Fruit fly (Drosophila melanogaster) whole organism, prepupa: ENCODE measurements around the gene CG32147.
A peak's percentile ranks its signal among the peaks of the same experiment; 100 is the strongest.

Experiments used
- CG10631 ChIP-seq: fragments of 200-800 bp; sonication (Bioruptor generic); optimal IDR thresholded peaks from 2 replicates; lab custom pipeline; 2016; ENCODE audit warnings: missing biosample characterization, missing genetic modification characterization
- CG10669 ChIP-seq: fragments of 200-800 bp; sonication (Bioruptor generic); optimal IDR thresholded peaks from 3 replicates; lab custom pipeline; 2018; ENCODE audit warnings: missing biosample characterization, mild to moderate bottlenecking, missing genetic modification characterization, moderate library complexity
- CG11294 ChIP-seq: fragments of 200-800 bp; sonication (Bioruptor generic); IDR thresholded peaks from 2 replicates; pipeline ENCODE4 v1.3.6; 2022; ENCODE audit warnings: missing biosample characterization, missing genetic modification characterization
- CG11902 ChIP-seq: fragments of 200-800 bp; sonication (Bioruptor generic); optimal IDR thresholded peaks from 3 replicates; lab custom pipeline; 2016; ENCODE audit warnings: missing biosample characterization, missing genetic modification characterization
- CG15336 ChIP-seq: fragments of 200-800 bp; sonication (Bioruptor generic); IDR thresholded peaks from 2 replicates; pipeline ENCODE4 v1.3.6; 2022; ENCODE audit warnings: missing biosample characterization, missing genetic modification characterization
- CG1621 ChIP-seq: fragments of 200-800 bp; sonication (Bioruptor generic); optimal IDR thresholded peaks from 3 replicates; lab custom pipeline; 2018; ENCODE audit warnings: missing biosample characterization, mild to moderate bottlenecking, missing genetic modification characterization
- CG16779 ChIP-seq: fragments of 200-800 bp; sonication (Bioruptor generic); optimal IDR thresholded peaks from 3 replicates; lab custom pipeline; 2017; ENCODE audit warnings: missing biosample characterization, mild to moderate bottlenecking, missing genetic modification characterization
- CG3032 ChIP-seq: fragments of 200-800 bp; optimal IDR thresholded peaks from 2 replicates; lab custom pipeline; 2019; ENCODE audit warnings: missing biosample characterization, mild to moderate bottlenecking, missing genetic modification characterization, moderate library complexity
- CG31627 ChIP-seq: fragments of 200-800 bp; sonication (Bioruptor generic); optimal IDR thresholded peaks from 3 replicates; lab custom pipeline; 2016; ENCODE audit warnings: missing biosample characterization, missing genetic modification characterization
- CG32006 ChIP-seq: fragments of 200-800 bp; sonication (Bioruptor generic); optimal IDR thresholded peaks from 3 replicates; lab custom pipeline; 2017; ENCODE audit warnings: missing biosample characterization, mild to moderate bottlenecking, missing genetic modification characterization
- CG34406 ChIP-seq: fragments of 200-800 bp; sonication (Bioruptor generic); optimal IDR thresholded peaks from 3 replicates; lab custom pipeline; 2016; ENCODE audit warnings: missing biosample characterization, missing genetic modification characterization
- CG6163 ChIP-seq: fragments of 200-800 bp; sonication (Bioruptor generic); IDR thresholded peaks from 3 replicates; pipeline ENCODE4 v1.3.6; 2022; ENCODE audit warnings: missing biosample characterization, missing genetic modification characterization
- CG6276 ChIP-seq: fragments of 200-800 bp; sonication (Bioruptor generic); optimal IDR thresholded peaks from 2 replicates; lab custom pipeline; 2017; ENCODE audit warnings: missing biosample characterization, mild to moderate bottlenecking, missing genetic modification characterization
- CG6792 ChIP-seq: fragments of 200-800 bp; sonication (Bioruptor generic); optimal IDR thresholded peaks from 3 replicates; lab custom pipeline; 2016; ENCODE audit warnings: missing biosample characterization, missing genetic modification characterization
- CG6854 ChIP-seq: fragments of 200-800 bp; sonication (Bioruptor generic); optimal IDR thresholded peaks from 2 replicates; lab custom pipeline; 2017; ENCODE audit warnings: missing biosample characterization, mild to moderate bottlenecking, missing genetic modification characterization
- CG8119 ChIP-seq: fragments of 200-800 bp; sonication (Bioruptor generic); IDR thresholded peaks from 3 replicates; pipeline ENCODE4 v1.3.6; 2022; ENCODE audit warnings: missing biosample characterization, missing genetic modification characterization
- CG8319 ChIP-seq: fragments of 200-800 bp; sonication (Bioruptor generic); optimal IDR thresholded peaks from 3 replicates; lab custom pipeline; 2016; ENCODE audit warnings: missing biosample characterization, missing genetic modification characterization
- CG8632 ChIP-seq: fragments of 200-800 bp; sonication (Bioruptor generic); optimal IDR thresholded peaks from 3 replicates; lab custom pipeline; 2016; ENCODE audit warnings: missing biosample characterization, missing genetic modification characterization
- CG9139 ChIP-seq: fragments of 200-800 bp; sonication (Bioruptor generic); optimal IDR thresholded peaks from 3 replicates; lab custom pipeline; 2017; ENCODE audit warnings: missing biosample characterization, mild to moderate bottlenecking, missing genetic modification characterization
- Eip75B ChIP-seq: fragments of 200-800 bp; sonication (Bioruptor generic); optimal IDR thresholded peaks from 3 replicates; lab custom pipeline; 2016; ENCODE audit warnings: missing biosample characterization, missing genetic modification characterization
- Eip78C ChIP-seq: fragments of 200-800 bp; sonication (Bioruptor generic); peaks from one replicate; lab custom pipeline; 2016; ENCODE audit warnings: missing biosample characterization, missing genetic modification characterization
- Ets21C ChIP-seq: fragments of 200-800 bp; sonication (Bioruptor generic); optimal IDR thresholded peaks from 3 replicates; lab custom pipeline; 2016; ENCODE audit warnings: missing biosample characterization, missing genetic modification characterization
- Ets96B ChIP-seq: fragments of 200-800 bp; optimal IDR thresholded peaks from 2 replicates; lab custom pipeline; 2019; ENCODE audit warnings: missing biosample characterization, mild to moderate bottlenecking, missing genetic modification characterization, moderate library complexity
- Gug ChIP-seq: fragments of 200-800 bp; sonication (Bioruptor generic); IDR thresholded peaks from 2 replicates; pipeline ENCODE4 v1.3.6; 2022; ENCODE audit warnings: missing biosample characterization, missing genetic modification characterization
- OdsH ChIP-seq: fragments of 200-800 bp; sonication (Bioruptor generic); optimal IDR thresholded peaks from 3 replicates; lab custom pipeline; 2016; ENCODE audit warnings: missing biosample characterization, missing genetic modification characterization
- Sox102F ChIP-seq: fragments of 200-800 bp; sonication (Bioruptor generic); optimal IDR thresholded peaks from 2 replicates; lab custom pipeline; 2016; ENCODE audit warnings: missing biosample characterization, mild to moderate bottlenecking, missing genetic modification characterization
- Sox14 ChIP-seq: fragments of 200-800 bp; sonication (Bioruptor generic); optimal IDR thresholded peaks from 3 replicates; lab custom pipeline; 2016; ENCODE audit warnings: missing biosample characterization, missing genetic modification characterization
- acj6 ChIP-seq: fragments of 200-800 bp; sonication (Bioruptor generic); optimal IDR thresholded peaks from 3 replicates; lab custom pipeline; 2016; ENCODE audit warnings: missing biosample characterization, missing genetic modification characterization
- cyc ChIP-seq: fragments of 200-800 bp; sonication (Bioruptor generic); optimal IDR thresholded peaks from 3 replicates; lab custom pipeline; 2016; ENCODE audit warnings: missing biosample characterization, missing genetic modification characterization
- dac ChIP-seq: fragments of 200-800 bp; sonication (Bioruptor generic); optimal IDR thresholded peaks from 2 replicates; lab custom pipeline; 2017; ENCODE audit warnings: missing biosample characterization, mild to moderate bottlenecking, missing genetic modification characterization
- dsx ChIP-seq: fragments of 200-800 bp; optimal IDR thresholded peaks from 3 replicates; lab custom pipeline; 2019; ENCODE audit warnings: missing biosample characterization, mild to moderate bottlenecking, missing genetic modification characterization, moderate library complexity; ENCODE audit not compliant: poor library complexity, severe bottlenecking
- eg ChIP-seq: fragments of 200-800 bp; sonication (Bioruptor generic); IDR thresholded peaks from 3 replicates; pipeline ENCODE4 v1.3.6; 2022; ENCODE audit warnings: missing biosample characterization, missing genetic modification characterization
- esn ChIP-seq: fragments of 200-800 bp; sonication (Bioruptor generic); optimal IDR thresholded peaks from 2 replicates; lab custom pipeline; 2016; ENCODE audit warnings: missing biosample characterization, mild to moderate bottlenecking, missing genetic modification characterization, moderate library complexity
- fd59A ChIP-seq: fragments of 200-800 bp; sonication (Bioruptor generic); optimal IDR thresholded peaks from 2 replicates; lab custom pipeline; 2017; ENCODE audit warnings: missing biosample characterization, mild to moderate bottlenecking, missing genetic modification characterization, missing genetic modification reagents
- fd85E ChIP-seq: fragments of 200-800 bp; sonication (Bioruptor generic); optimal IDR thresholded peaks from 3 replicates; lab custom pipeline; 2016; ENCODE audit warnings: missing biosample characterization, missing genetic modification characterization
- fkh ChIP-seq: fragments of 200-800 bp; sonication (Bioruptor generic); optimal IDR thresholded peaks from 3 replicates; lab custom pipeline; 2017; ENCODE audit warnings: missing biosample characterization, mild to moderate bottlenecking, missing genetic modification characterization, moderate library complexity
- net ChIP-seq: fragments of 200-800 bp; sonication (Bioruptor generic); optimal IDR thresholded peaks from 3 replicates; lab custom pipeline; 2016; ENCODE audit warnings: missing biosample characterization, missing genetic modification characterization
- pdm3 ChIP-seq: fragments of 200-800 bp; sonication (Bioruptor generic); optimal IDR thresholded peaks from 3 replicates; lab custom pipeline; 2016; ENCODE audit warnings: missing biosample characterization, missing genetic modification characterization
- salr ChIP-seq, 2 experiments: fragments of 200-800 bp; sonication (Bioruptor generic); optimal IDR thresholded peaks; 3 replicates each; lab custom pipeline; 2016 to 2018; ENCODE audit warnings: missing biosample characterization in 2 of 2, missing genetic modification characterization in 2 of 2, mild to moderate bottlenecking in 1 of 2
- spab ChIP-seq: fragments of 200-800 bp; sonication (Bioruptor generic); optimal IDR thresholded peaks from 2 replicates; lab custom pipeline; 2017; ENCODE audit warnings: missing biosample characterization, mild to moderate bottlenecking, missing genetic modification characterization, missing genetic modification reagents
- svp ChIP-seq: fragments of 200-800 bp; sonication (Bioruptor generic); peaks from one replicate; lab custom pipeline; 2016; ENCODE audit warnings: missing biosample characterization, missing genetic modification characterization
- vri ChIP-seq: fragments of 200-800 bp; sonication (Bioruptor generic); optimal IDR thresholded peaks from 3 replicates; lab custom pipeline; 2016; ENCODE audit warnings: missing biosample characterization, mild to moderate bottlenecking, missing genetic modification characterization

The CG32147 gene

dm6 chr3L:15180816-15181215 is 37.0 kb upstream of the CG32147 start (continued):
- TF ChIP-seq Eip78C (GFP tag; lab: Kevin White, UChicago) (peak; percentile 87), fkh (GFP tag; lab: Kevin White, UChicago) (no peak), fd85E (GFP tag; lab: Kevin White, UChicago) (no peak), Sox102F (peak; percentile 59), CG6276 (GFP tag; lab: Kevin White, UChicago) (no peak), spab (GFP tag; lab: Kevin White, UChicago) (peak; percentile 62), CG16779 (peak; percentile 6)

DNA sequence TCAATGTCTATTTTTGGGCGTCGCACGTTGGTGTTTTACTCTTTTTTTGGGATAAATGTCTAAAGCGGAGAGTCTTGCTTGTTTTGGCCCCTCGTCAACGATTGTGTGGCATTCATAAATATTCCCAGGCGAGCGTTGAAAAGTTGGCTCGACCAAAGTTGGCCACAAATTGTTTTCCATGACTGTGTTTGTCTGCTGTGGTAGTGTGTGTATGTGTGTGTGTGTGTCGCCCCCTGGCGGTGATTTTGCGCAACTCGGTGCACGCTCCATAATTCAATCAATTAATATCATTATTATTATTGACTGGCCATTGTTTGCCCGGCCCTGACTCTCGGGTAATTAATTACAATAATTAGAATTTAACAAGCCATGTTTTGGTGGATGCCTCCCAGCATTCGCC is 34.8 kb upstream of the CG32147 start:
- TF ChIP-seq svp (peak; percentile 27), CG8319 (GFP tag; lab: Kevin White, UChicago) (no peak), CG32006 (GFP tag; lab: Kevin White, UChicago) (peak; percentile 15), Eip78C (GFP tag; lab: Kevin White, UChicago) (peak; percentile 38)

DNA sequence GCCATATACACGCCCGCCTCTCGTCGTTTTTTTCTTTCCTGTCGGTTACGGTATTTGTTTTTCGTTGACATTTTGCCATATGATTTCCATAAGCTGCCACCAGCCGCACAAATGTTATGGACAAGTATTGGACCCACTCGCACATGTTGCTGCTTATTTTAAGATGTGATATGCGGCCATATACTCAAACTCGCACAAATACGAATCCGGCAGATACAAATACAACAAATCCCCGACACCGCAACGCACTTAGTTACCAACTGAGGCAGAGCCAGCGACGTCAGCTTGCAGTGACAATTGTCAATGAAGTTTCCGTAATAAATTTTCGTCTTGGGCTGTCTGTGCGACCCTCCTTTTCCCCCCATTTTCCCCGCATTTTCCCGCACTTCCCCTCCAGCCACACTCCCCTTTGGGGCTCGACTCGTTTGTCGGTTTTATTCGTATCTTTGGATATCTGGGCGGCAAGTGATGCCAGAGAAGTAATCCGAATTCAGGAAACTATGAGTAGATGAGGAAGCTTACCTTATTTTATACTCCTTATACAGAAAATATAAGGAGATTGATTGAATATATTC is 32.9 kb upstream of the CG32147 start:
- peak in 1 of 2 experiments; percentile 3 for TF ChIP-seq salr (GFP tag; optimal IDR thresholded peaks at IDR 0.05; lab: Kevin White, UChicago)
- TF ChIP-seq CG11902 (GFP tag; lab: Kevin White, UChicago): no peak
- TF ChIP-seq CG9139 (GFP tag; lab: Kevin White, UChicago): no peak
- TF ChIP-seq CG10669: no peak
- no peak for TF ChIP-seq Eip78C (GFP tag; lab: Kevin White, UChicago)
- TF ChIP-seq pdm3 (GFP tag; lab: Kevin White, UChicago): no peak
- TF ChIP-seq net (GFP tag; lab: Kevin White, UChicago): no peak
- TF ChIP-seq CG34406 (GFP tag; lab: Kevin White, UChicago): no peak
- no peak for TF ChIP-seq Ets21C (GFP tag; lab: Kevin White, UChicago)
- no peak for TF ChIP-seq CG8632 (GFP tag; lab: Kevin White, UChicago)
- TF ChIP-seq svp: peak; percentile 15
- 0 out of 3 replicates have a peak, but pooled peaks have one; percentile 19 for TF ChIP-seq CG6163
- TF ChIP-seq Sox102F: no peak
- TF ChIP-seq CG11294: no peak
- peak; percentile 1 for TF ChIP-seq CG32006 (GFP tag; lab: Kevin White, UChicago)
- TF ChIP-seq eg (GFP tag; lab: Robert Waterston, UW): peak; percentile 25; the same call in 2 of the 3 replicates

- TF ChIP-seq CG3032 (peak; percentile 38), dsx (GFP tag; lab: Kevin White, UChicago) (peak; percentile 24), vri (no peak), OdsH (GFP tag; lab: Kevin White, UChicago) (peak; percentile 18), Ets96B (tag; lab: Kevin White, UChicago) (peak; percentile 50), fd59A (GFP tag; lab: Kevin White, UChicago) (no peak), CG34406 (GFP tag; lab: Kevin White, UChicago) (peak; percentile 48), Eip78C (GFP tag; lab: Kevin White, UChicago) (peak; percentile 59), Sox102F (no peak), CG8319 (GFP tag; lab: Kevin White, UChicago) (no peak), acj6 (GFP tag; lab: Kevin White, UChicago) (peak; percentile 15), CG1621 (tag; lab: Kevin White, UChicago) (no peak), CG8632 (GFP tag; lab: Kevin White, UChicago) (peak; percentile 2), CG10631 (GFP tag; lab: Kevin White, UChicago) (peak; percentile 1)
Observed at dm6 chr3L:15174823-15175222, 31.0 kb upstream of the CG32147 start.

DNA sequence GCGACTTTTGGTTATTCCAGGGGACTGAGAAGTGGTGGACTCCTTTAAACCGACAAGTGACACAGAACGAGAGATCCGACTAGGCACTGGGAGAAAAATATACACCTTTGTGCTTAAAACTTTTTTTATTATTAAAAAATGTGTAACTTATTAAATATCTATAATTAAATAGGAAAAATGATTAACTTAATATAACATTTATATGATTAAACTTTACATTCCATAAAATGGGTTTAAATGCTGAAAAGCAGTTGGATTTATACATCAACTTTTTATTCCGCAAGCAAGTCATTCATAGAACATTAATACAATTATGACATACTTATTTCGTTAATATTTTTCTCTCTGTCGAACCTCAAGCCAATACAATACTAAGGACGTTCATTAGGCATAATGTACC is 30.2 kb upstream of the CG32147 start:
- TF ChIP-seq Gug: no peak
- no peak for TF ChIP-seq vri
- peak; percentile 70 for TF ChIP-seq CG6792
- no peak for TF ChIP-seq CG15336
- peak; percentile 51 for TF ChIP-seq net (GFP tag; lab: Kevin White, UChicago)
- TF ChIP-seq Eip75B (GFP tag; lab: Kevin White, UChicago): peak; percentile 21
- no peak for TF ChIP-seq CG31627
- TF ChIP-seq CG8632 (GFP tag; lab: Kevin White, UChicago): peak; percentile 78
- peak; percentile 63 for TF ChIP-seq esn (GFP tag; lab: Kevin White, UChicago)
- peak; percentile 91 for TF ChIP-seq Ets96B (tag; lab: Kevin White, UChicago)
- peak; percentile 9 for TF ChIP-seq CG6854
- no peak for TF ChIP-seq dac (GFP tag; lab: Kevin White, UChicago)
- TF ChIP-seq cyc (GFP tag; lab: Kevin White, UChicago): peak; percentile 12
- TF ChIP-seq svp: peak; percentile 75
- peak; percentile 80 for TF ChIP-seq CG34406 (GFP tag; lab: Kevin White, UChicago)
- peak; percentile 72 for TF ChIP-seq acj6 (GFP tag; lab: Kevin White, UChicago)
- no peak for TF ChIP-seq CG6276 (GFP tag; lab: Kevin White, UChicago)
- peak; percentile 87 for TF ChIP-seq Eip78C (GFP tag; lab: Kevin White, UChicago)
- peak; percentile 42; the same call in 1 of the 3 replicates for TF ChIP-seq CG8119 (GFP tag; lab: Robert Waterston, UW)
- peak; percentile 44 for TF ChIP-seq Sox14 (GFP tag; lab: Kevin White, UChicago)
